Worm (Caenorhabditis elegans) whole organism, L4 larva: Measurements from ENCODE around the gene srw-98.

Experiments used
- Y105C5A.15 ChIP-seq: fragments of 200-800 bp; sonication (Bioruptor generic); IDR thresholded peaks from 2 replicates; pipeline ENCODE4 v1.3.6; 2022; ENCODE audit warnings: missing genetic modification characterization, missing compliant biosample characterization
- ama-1 ChIP-seq: fragments of 150-350 bp; optimal IDR thresholded peaks from 2 replicates; lab custom pipeline; 2014; ENCODE audit warnings: inconsistent platforms, mixed read lengths
- dmd-9 ChIP-seq: fragments of 200-800 bp; sonication (Bioruptor generic); IDR thresholded peaks from 2 replicates; pipeline ENCODE4 v1.3.6; 2022; ENCODE audit warnings: missing genetic modification reagents, missing genetic modification characterization, missing compliant biosample characterization
- dve-1 ChIP-seq: sonication (generic microtip); optimal IDR thresholded peaks from 2 replicates; lab custom pipeline; 2017; ENCODE audit warnings: antibody characterized with exemption, mild to moderate bottlenecking, missing genetic modification characterization, missing compliant biosample characterization; ENCODE audit not compliant: insufficient read depth
- egl-27 ChIP-seq: sonication (generic microtip); optimal IDR thresholded peaks from 3 replicates; lab custom pipeline; 2017; ENCODE audit warnings: missing biosample characterization, missing genetic modification reagents, missing genetic modification characterization
- hlh-30 ChIP-seq: sonication (generic microtip); optimal IDR thresholded peaks from 2 replicates; lab custom pipeline; 2017; ENCODE audit warnings: antibody characterized with exemption, mild to moderate bottlenecking, missing genetic modification characterization, missing compliant biosample characterization; ENCODE audit not compliant: insufficient read depth
- lir-3 ChIP-seq: sonication (generic microtip); optimal IDR thresholded peaks from 2 replicates; lab custom pipeline; 2016; ENCODE audit warnings: mild to moderate bottlenecking, missing genetic modification characterization, missing compliant biosample characterization
- mdl-1 ChIP-seq, 2 experiments: fragments of 150-350 bp in 1 of 2; sonication (generic microtip) in 1 of 2; optimal IDR thresholded peaks; 2 replicates each; lab custom pipeline; 2014 to 2017; ENCODE audit warnings: missing biosample characterization in 2 of 2, missing genetic modification characterization in 2 of 2
- nhr-237 ChIP-seq: sonication (generic microtip); optimal IDR thresholded peaks from 2 replicates; lab custom pipeline; 2017; ENCODE audit warnings: missing biosample characterization, missing genetic modification characterization
- pha-4 ChIP-seq, 2 experiments: fragments of 150-350 bp in 1 of 2; fragments of 200-800 bp in 1 of 2; sonication (Bioruptor generic) in 1 of 2; IDR thresholded peaks in 1 of 2; optimal IDR thresholded peaks in 1 of 2; 2 replicates each; pipeline versions ENCODE4 v1.3.6 to Lab custom; 2014 to 2022; ENCODE audit warnings: missing genetic modification characterization in 2 of 2, missing genetic modification reagents in 2 of 2, missing biosample characterization in 1 of 2, missing compliant biosample characterization in 1 of 2
- pqm-1 ChIP-seq: sonication (generic microtip); optimal IDR thresholded peaks from 2 replicates; lab custom pipeline; 2017; ENCODE audit warnings: missing biosample characterization, missing genetic modification characterization
- tag-97 ChIP-seq: fragments of 200-800 bp; sonication (Bioruptor generic); IDR thresholded peaks from 2 replicates; pipeline ENCODE4 v1.3.6; 2022; ENCODE audit warnings: missing genetic modification characterization, missing compliant biosample characterization
- unc-62 ChIP-seq, 3 experiments: fragments of 150-350 bp in 1 of 3; sonication (generic microtip); optimal IDR thresholded peaks in 2 of 3; peaks in 1 of 3; 1 replicate in 1 of 3; 2 replicates in 2 of 3; lab custom pipeline; 2014 to 2017; ENCODE audit warnings: missing biosample characterization in 3 of 3, missing genetic modification characterization in 3 of 3, missing genetic modification reagents in 3 of 3, missing genotype in 1 of 3
- zag-1 ChIP-seq: fragments of 150-350 bp; optimal IDR thresholded peaks from 2 replicates; lab custom pipeline; 2014; ENCODE audit warnings: missing biosample characterization, missing genetic modification characterization

DNA sequence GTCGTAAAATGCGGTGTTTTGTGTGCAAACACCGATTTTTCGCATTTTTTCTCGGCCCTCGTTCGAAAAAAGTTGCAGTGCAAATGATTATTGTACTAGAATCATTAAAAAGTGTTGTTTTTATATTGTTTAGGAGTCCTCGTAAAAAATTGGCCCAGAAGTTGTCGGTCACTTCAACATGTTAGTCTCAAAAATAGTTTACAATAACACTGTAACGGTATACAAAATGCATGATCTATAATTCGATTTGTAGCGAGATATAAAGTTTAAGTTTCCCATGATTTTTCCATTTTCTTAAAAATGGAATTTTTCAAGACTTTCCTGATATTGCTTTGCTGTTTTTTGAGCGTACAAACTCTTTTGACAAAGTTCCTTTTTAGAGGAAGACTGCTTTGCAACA lies 11.2 kb downstream of the srw-98 start, which contains the start of gene K04F1.8:
- no peak for TF ChIP-seq ama-1 (lab: Kevin White, UChicago)
- no peak for TF ChIP-seq pha-4 (GFP tag; IDR thresholded peaks at IDR 0.05; lab: Robert Waterston, UW)
- TF ChIP-seq pha-4 (tag; optimal IDR thresholded peaks at IDR 0.05; lab: Kevin White, UChicago) = no peak
- TF ChIP-seq hlh-30 (tag; lab: Kevin White, UChicago) = no peak
- TF ChIP-seq nhr-237 (tag; lab: Kevin White, UChicago) = no peak
- no peak for TF ChIP-seq Y105C5A.15 (GFP tag; lab: Robert Waterston, UW)
- TF ChIP-seq pqm-1 (tag; lab: Kevin White, UChicago) = no peak
- TF ChIP-seq zag-1 = no peak
- TF ChIP-seq unc-62 (GFP tag; optimal IDR thresholded peaks at IDR 0.05 in 1 of 2; lab: Kevin White, UChicago) = no peak
- no peak for TF ChIP-seq unc-62 (tag; optimal IDR thresholded peaks at IDR 0.05; lab: Kevin White, UChicago)
- TF ChIP-seq egl-27 (tag; lab: Kevin White, UChicago) = no peak
- no peak for TF ChIP-seq dmd-9 (GFP tag; lab: Robert Waterston, UW)
- TF ChIP-seq dve-1 (tag; lab: Kevin White, UChicago) = no peak
- TF ChIP-seq tag-97 (GFP tag; lab: Robert Waterston, UW) = no peak
- no peak for TF ChIP-seq lir-3
- no peak for TF ChIP-seq mdl-1 (tag; optimal IDR thresholded peaks at IDR 0.05; lab: Kevin White, UChicago)
